Worm (Caenorhabditis elegans) whole organism, L4 larva: ENCODE data around the gene srg-40.

ENCODE experiments used
- F26F4.8 ChIP-seq: fragments of 200-800 bp; sonication (Bioruptor generic); conservative IDR thresholded peaks from 2 replicates; pipeline ENCODE4 v1.3.6; 2022; ENCODE audit warnings: missing genetic modification characterization, missing compliant biosample characterization
- T20F7.1 ChIP-seq: fragments of 200-800 bp; sonication (Bioruptor generic); optimal IDR thresholded peaks from 2 replicates; lab custom pipeline; 2018; ENCODE audit warnings: mild to moderate bottlenecking, missing genetic modification characterization, missing compliant biosample characterization
- T26A8.4 ChIP-seq: fragments of 200-800 bp; sonication (Bioruptor generic); IDR thresholded peaks from 2 replicates; pipeline ENCODE4 v1.3.6; 2022; ENCODE audit warnings: missing genetic modification characterization, missing compliant biosample characterization
- Y5F2A.4 ChIP-seq: fragments of 200-800 bp; sonication (Bioruptor generic); optimal IDR thresholded peaks from 2 replicates; lab custom pipeline; 2018; ENCODE audit warnings: mild to moderate bottlenecking, missing genetic modification characterization, missing compliant biosample characterization
- Y75B8A.6 ChIP-seq: fragments of 200-800 bp; sonication (Bioruptor generic); IDR thresholded peaks from 2 replicates; pipeline ENCODE4 v1.3.6; 2022; ENCODE audit warnings: missing genetic modification reagents, missing genetic modification characterization, missing compliant biosample characterization
- aha-1 ChIP-seq: fragments of 150-350 bp; peaks from one replicate; lab custom pipeline; 2014; ENCODE audit warnings: missing biosample characterization, missing genetic modification characterization
- ceh-20 ChIP-seq: fragments of 200-800 bp; sonication (Bioruptor generic); IDR thresholded peaks from 2 replicates; pipeline ENCODE4 v1.3.6; 2022; ENCODE audit warnings: missing genetic modification reagents, missing genetic modification characterization, missing compliant biosample characterization
- cey-2 ChIP-seq: sonication (generic microtip); optimal IDR thresholded peaks from 3 replicates; lab custom pipeline; 2017; ENCODE audit warnings: missing genetic modification characterization, mild to moderate bottlenecking, missing compliant biosample characterization, antibody characterized with exemption, borderline replicate concordance; ENCODE audit not compliant: insufficient read depth
- daf-16 ChIP-seq, 3 experiments: sonication (generic microtip); optimal IDR thresholded peaks; 2 replicates each; lab custom pipeline; 2016 to 2017; ENCODE audit warnings: missing genetic modification characterization in 3 of 3, missing genetic modification reagents in 3 of 3, mild to moderate bottlenecking in 2 of 3, missing compliant biosample characterization in 2 of 3, missing biosample characterization in 1 of 3, moderate library complexity in 1 of 3
- daf-19 ChIP-seq: fragments of 200-800 bp; sonication (Bioruptor generic); conservative IDR thresholded peaks from 2 replicates; pipeline ENCODE4 v1.3.6; 2022; ENCODE audit warnings: missing genetic modification characterization, missing compliant biosample characterization
- dpl-1 ChIP-seq: fragments of 150-350 bp; optimal IDR thresholded peaks from 2 replicates; lab custom pipeline; 2014; ENCODE audit warnings: missing biosample characterization, missing genetic modification reagents, missing genetic modification characterization
- duxl-1 ChIP-seq: sonication (generic microtip); optimal IDR thresholded peaks from 2 replicates; lab custom pipeline; 2016; ENCODE audit warnings: mild to moderate bottlenecking, missing genetic modification characterization, moderate library complexity, missing compliant biosample characterization; ENCODE audit not compliant: poor library complexity
- dve-1 ChIP-seq: sonication (generic microtip); optimal IDR thresholded peaks from 2 replicates; lab custom pipeline; 2017; ENCODE audit warnings: antibody characterized with exemption, mild to moderate bottlenecking, missing genetic modification characterization, missing compliant biosample characterization; ENCODE audit not compliant: insufficient read depth
- egl-27 ChIP-seq: sonication (generic microtip); optimal IDR thresholded peaks from 3 replicates; lab custom pipeline; 2017; ENCODE audit warnings: missing biosample characterization, missing genetic modification reagents, missing genetic modification characterization
- egl-43 ChIP-seq: fragments of 200-800 bp; sonication (Bioruptor generic); IDR thresholded peaks from 2 replicates; pipeline ENCODE4 v1.3.6; 2022; ENCODE audit warnings: missing genetic modification reagents, missing genetic modification characterization, missing compliant biosample characterization
- gei-8 ChIP-seq: fragments of 200-800 bp; sonication (Bioruptor generic); optimal IDR thresholded peaks from 2 replicates; lab custom pipeline; 2018; ENCODE audit warnings: mild to moderate bottlenecking, missing genetic modification characterization, missing compliant biosample characterization
- hlh-11 ChIP-seq: fragments of 200-800 bp; sonication (Bioruptor generic); optimal IDR thresholded peaks from 2 replicates; lab custom pipeline; 2018; ENCODE audit warnings: mild to moderate bottlenecking, missing genetic modification characterization, missing compliant biosample characterization
- hmg-1.1 ChIP-seq: fragments of 200-800 bp; sonication (Bioruptor generic); IDR thresholded peaks from 2 replicates; pipeline ENCODE4 v1.3.6; 2022; ENCODE audit warnings: missing genetic modification reagents, missing genetic modification characterization, missing compliant biosample characterization
- jun-1 ChIP-seq: fragments of 150-350 bp; optimal IDR thresholded peaks from 2 replicates; lab custom pipeline; 2014; ENCODE audit warnings: missing biosample characterization, missing genetic modification reagents, missing genetic modification characterization
- lin-13 ChIP-seq: fragments of 150-350 bp; optimal IDR thresholded peaks from 2 replicates; lab custom pipeline; 2014; ENCODE audit warnings: missing biosample characterization, missing genetic modification reagents, missing genetic modification characterization
- lin-15B ChIP-seq: fragments of 150-350 bp; sonication (generic microtip); optimal IDR thresholded peaks from 3 replicates; lab custom pipeline; 2014; ENCODE audit warnings: missing biosample characterization, missing genetic modification characterization
- lin-38 ChIP-seq: fragments of 200-800 bp; sonication (Bioruptor generic); IDR thresholded peaks from 2 replicates; pipeline ENCODE4 v1.3.6; 2022; ENCODE audit warnings: missing genetic modification reagents, missing genetic modification characterization, missing compliant biosample characterization
- madf-9 ChIP-seq: fragments of 200-800 bp; sonication (Bioruptor generic); conservative IDR thresholded peaks from 2 replicates; pipeline ENCODE4 v1.3.6; 2022; ENCODE audit warnings: missing genetic modification reagents, missing genetic modification characterization, missing compliant biosample characterization
- mdl-1 ChIP-seq, 2 experiments: fragments of 150-350 bp in 1 of 2; sonication (generic microtip) in 1 of 2; optimal IDR thresholded peaks; 2 replicates each; lab custom pipeline; 2014 to 2017; ENCODE audit warnings: missing biosample characterization in 2 of 2, missing genetic modification characterization in 2 of 2
- mep-1 ChIP-seq: fragments of 150-350 bp; sonication (generic microtip); optimal IDR thresholded peaks from 3 replicates; lab custom pipeline; 2014; ENCODE audit warnings: missing biosample characterization, missing genetic modification characterization
- mes-2 ChIP-seq: sonication (generic microtip); optimal IDR thresholded peaks from 2 replicates; lab custom pipeline; 2016; ENCODE audit warnings: missing genotype, mild to moderate bottlenecking, missing genetic modification characterization, missing compliant biosample characterization; ENCODE audit not compliant: poor library complexity, severe bottlenecking
- mxl-3 ChIP-seq: fragments of 200-800 bp; sonication (Bioruptor generic); optimal IDR thresholded peaks from 2 replicates; lab custom pipeline; 2018; ENCODE audit warnings: mild to moderate bottlenecking, missing genetic modification characterization, missing compliant biosample characterization
- nhr-10 ChIP-seq: fragments of 150-350 bp; optimal IDR thresholded peaks from 2 replicates; lab custom pipeline; 2014; ENCODE audit warnings: missing biosample characterization, missing genetic modification characterization
- nhr-102 ChIP-seq: sonication (generic microtip); optimal IDR thresholded peaks from 2 replicates; lab custom pipeline; 2016; ENCODE audit warnings: mild to moderate bottlenecking, missing genetic modification characterization, moderate library complexity, missing compliant biosample characterization
- nhr-111 ChIP-seq: fragments of 200-800 bp; sonication (Bioruptor generic); optimal IDR thresholded peaks from 2 replicates; lab custom pipeline; 2018; ENCODE audit warnings: mild to moderate bottlenecking, missing genetic modification characterization, missing compliant biosample characterization
- nhr-25 ChIP-seq: sonication (generic microtip); optimal IDR thresholded peaks from 2 replicates; lab custom pipeline; 2017; ENCODE audit warnings: missing genetic modification characterization, mild to moderate bottlenecking, missing compliant biosample characterization, antibody characterized with exemption, moderate library complexity, borderline replicate concordance; ENCODE audit not compliant: insufficient read depth
- nhr-41 ChIP-seq: fragments of 200-800 bp; sonication (Bioruptor generic); IDR thresholded peaks from 2 replicates; pipeline ENCODE4 v1.3.6; 2022; ENCODE audit warnings: missing genetic modification reagents, missing genetic modification characterization, missing compliant biosample characterization
- nhr-48 ChIP-seq: sonication (generic microtip); optimal IDR thresholded peaks from 2 replicates; lab custom pipeline; 2016; ENCODE audit warnings: mild to moderate bottlenecking, missing genetic modification characterization, missing compliant biosample characterization
- nhr-77 ChIP-seq: fragments of 150-350 bp; optimal IDR thresholded peaks from 2 replicates; lab custom pipeline; 2014; ENCODE audit warnings: missing biosample characterization, missing genetic modification characterization
- saeg-2 ChIP-seq: fragments of 200-800 bp; sonication (Bioruptor generic); IDR thresholded peaks from 2 replicates; pipeline ENCODE4 v1.3.6; 2022; ENCODE audit warnings: missing genetic modification reagents, missing genetic modification characterization, missing compliant biosample characterization
- sdz-12 ChIP-seq: fragments of 200-800 bp; sonication (Bioruptor generic); optimal IDR thresholded peaks from 2 replicates; lab custom pipeline; 2018; ENCODE audit warnings: mild to moderate bottlenecking, missing genetic modification characterization, missing compliant biosample characterization
- skn-1 ChIP-seq: fragments of 150-350 bp; optimal IDR thresholded peaks from 2 replicates; lab custom pipeline; 2014; ENCODE audit warnings: missing biosample characterization, missing genetic modification characterization
- snpc-1.2 ChIP-seq: fragments of 200-800 bp; sonication (Bioruptor generic); IDR thresholded peaks from 2 replicates; pipeline ENCODE4 v1.3.6; 2022; ENCODE audit warnings: missing genetic modification reagents, missing genetic modification characterization, missing compliant biosample characterization
- snpc-4 ChIP-seq: fragments of 150-350 bp; optimal IDR thresholded peaks from 2 replicates; lab custom pipeline; 2014; ENCODE audit warnings: missing biosample characterization, missing genetic modification characterization
- spr-3 ChIP-seq: fragments of 200-800 bp; sonication (Bioruptor generic); optimal IDR thresholded peaks from 2 replicates; lab custom pipeline; 2018; ENCODE audit warnings: mild to moderate bottlenecking, missing genetic modification characterization, missing compliant biosample characterization
- tag-97 ChIP-seq: fragments of 200-800 bp; sonication (Bioruptor generic); IDR thresholded peaks from 2 replicates; pipeline ENCODE4 v1.3.6; 2022; ENCODE audit warnings: missing genetic modification characterization, missing compliant biosample characterization
- tra-1 ChIP-seq: fragments of 200-800 bp; sonication (Bioruptor generic); IDR thresholded peaks from 2 replicates; pipeline ENCODE4 v1.3.6; 2022; ENCODE audit warnings: missing genetic modification reagents, missing genetic modification characterization, missing compliant biosample characterization
- unc-62 ChIP-seq, 3 experiments: fragments of 150-350 bp in 1 of 3; sonication (generic microtip); optimal IDR thresholded peaks in 2 of 3; peaks in 1 of 3; 1 replicate in 1 of 3; 2 replicates in 2 of 3; lab custom pipeline; 2014 to 2017; ENCODE audit warnings: missing biosample characterization in 3 of 3, missing genetic modification characterization in 3 of 3, missing genetic modification reagents in 3 of 3, missing genotype in 1 of 3
- vab-7 ChIP-seq: fragments of 200-800 bp; sonication (Bioruptor generic); IDR thresholded peaks from 2 replicates; pipeline ENCODE4 v1.3.6; 2022; ENCODE audit warnings: missing genetic modification reagents, missing genetic modification characterization, missing compliant biosample characterization
- zag-1 ChIP-seq: fragments of 150-350 bp; optimal IDR thresholded peaks from 2 replicates; lab custom pipeline; 2014; ENCODE audit warnings: missing biosample characterization, missing genetic modification characterization
- zip-11 ChIP-seq: fragments of 200-800 bp; sonication (Bioruptor generic); IDR thresholded peaks from 2 replicates; pipeline ENCODE4 v1.3.6; 2022; ENCODE audit warnings: missing genetic modification characterization, missing compliant biosample characterization
- ztf-11 ChIP-seq: fragments of 150-350 bp; optimal IDR thresholded peaks from 2 replicates; lab custom pipeline; 2014; ENCODE audit warnings: missing biosample characterization, missing genetic modification characterization
- ztf-7 ChIP-seq: fragments of 150-350 bp; optimal IDR thresholded peaks from 2 replicates; lab custom pipeline; 2014; ENCODE audit warnings: missing biosample characterization, missing genetic modification characterization

Gene srg-40

ce11 chrV:11146958-11147779, 17.2 kb downstream of the srg-40 start, which contains the start of the genes T19C4.24 and nlp-33:
Gene T19C4.24 (minus strand): TSS chrV:11147008.
Gene nlp-33 (plus strand): TSS chrV:11147346.
- TF ChIP-seq nhr-111 (GFP tag; lab: Kevin White, UChicago) (no peak), vab-7 (no peak), mxl-3 (GFP tag; lab: Kevin White, UChicago) (no peak), ztf-7 (no peak), aha-1 (tag; lab: Kevin White, UChicago) (no peak), T26A8.4 (GFP tag; lab: Robert Waterston, UW) (no peak; the same call in 1 of the 2 replicates), nhr-77 (tag; lab: Kevin White, UChicago) (no peak), dpl-1 (GFP tag; lab: Kevin White, UChicago) (no peak), snpc-4 (tag; lab: Kevin White, UChicago) (no peak), snpc-1.2 (GFP tag; lab: Robert Waterston, UW) (no peak), lin-38 (GFP tag; lab: Robert Waterston, UW) (no peak), nhr-102 (tag; lab: Kevin White, UChicago) (no peak), cey-2 (no peak), saeg-2 (GFP tag; lab: Robert Waterston, UW) (no peak), ceh-20 (GFP tag; lab: Robert Waterston, UW) (no peak), unc-62 (GFP tag; optimal IDR thresholded peaks at IDR 0.05 in 1 of 2; lab: Kevin White, UChicago) (peak in 1 of 2 experiments; percentile 97), unc-62 (tag; optimal IDR thresholded peaks at IDR 0.05; lab: Kevin White, UChicago) (no peak), spr-3 (GFP tag; lab: Kevin White, UChicago) (no peak), mdl-1 (tag; optimal IDR thresholded peaks at IDR 0.05; lab: Kevin White, UChicago) (no peak), daf-19 (GFP tag; lab: Robert Waterston, UW) (no peak), T20F7.1 (no peak), daf-16 (GFP tag; optimal IDR thresholded peaks at IDR 0.05; lab: Kevin White, UChicago) (no peak), daf-16 (tag; optimal IDR thresholded peaks at IDR 0.05; lab: Kevin White, UChicago) (no peak), ztf-11 (no peak), jun-1 (tag; lab: Kevin White, UChicago) (no peak), sdz-12 (GFP tag; lab: Kevin White, UChicago) (no peak), nhr-48 (tag; lab: Kevin White, UChicago) (no peak), skn-1 (tag; lab: Kevin White, UChicago) (no peak), tag-97 (GFP tag; lab: Robert Waterston, UW) (no peak), mep-1 (no peak), madf-9 (GFP tag; lab: Robert Waterston, UW) (0 out of 2 replicates have a peak, but pooled peaks have one; percentile 4), mes-2 (tag; lab: Kevin White, UChicago) (no peak), egl-43 (GFP tag; lab: Robert Waterston, UW) (0 out of 2 replicates have a peak, but pooled peaks have one; percentile 14), nhr-10 (tag; lab: Kevin White, UChicago) (no peak), lin-13 (GFP tag; lab: Kevin White, UChicago) (no peak), hmg-1.1 (no peak), egl-27 (tag; lab: Kevin White, UChicago) (no peak), lin-15B (tag; lab: Kevin White, UChicago) (no peak), Y75B8A.6 (GFP tag; lab: Robert Waterston, UW) (no peak), gei-8 (GFP tag; lab: Kevin White, UChicago) (peak; percentile 50), nhr-25 (tag; lab: Kevin White, UChicago) (peak; percentile 78), duxl-1 (no peak), tra-1 (no peak), Y5F2A.4 (no peak), F26F4.8 (GFP tag; lab: Robert Waterston, UW) (no peak), hlh-11 (no peak), nhr-41 (GFP tag; lab: Robert Waterston, UW) (no peak), zip-11 (GFP tag; lab: Robert Waterston, UW) (no peak), zag-1 (tag; lab: Kevin White, UChicago) (no peak), dve-1 (tag; lab: Kevin White, UChicago) (no peak)
